Worm (Caenorhabditis elegans): Measurements from ENCODE around the gene pitr-5.

DNA sequence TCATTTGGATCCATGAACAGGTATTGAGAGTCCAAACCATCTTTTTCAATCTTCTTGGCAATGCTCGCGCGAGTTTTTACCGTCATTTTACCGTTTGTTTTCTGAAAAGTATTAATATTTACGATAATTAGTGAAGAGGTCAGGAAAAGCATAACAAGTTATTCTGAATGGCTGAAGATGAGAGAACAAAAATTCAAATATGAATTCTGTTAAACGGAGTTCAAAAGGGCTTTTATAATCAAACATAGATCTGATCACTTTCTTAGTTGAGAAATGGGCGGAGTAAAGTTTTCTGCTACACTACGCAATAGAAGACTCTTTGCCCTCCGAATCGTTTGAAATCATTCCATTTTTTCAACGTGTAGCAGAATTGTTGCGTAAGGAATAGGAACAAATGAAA is 31.6 kb upstream of the pitr-5 start, which contains the start of gene fat-7:
- TF ChIP-seq pag-3 (tag; optimal IDR thresholded peaks at IDR 0.05; ENCODE audit: borderline replicate concordance): no peak
- TF ChIP-seq fkh-10 (GFP tag; optimal IDR thresholded peaks at IDR 0.05): no peak
